Worm (Caenorhabditis elegans): ENCODE results near the gene btb-22.

- TF ChIP-seq blmp-1 (tag; optimal IDR thresholded peaks at IDR 0.05; ENCODE audit: insufficient read depth) (no peak), lin-11 (tag; optimal IDR thresholded peaks at IDR 0.05) (no peak)
Measured at ce11 chrII:3343714-3344113, 44.2 kb downstream of the btb-22 start, which contains the start of gene F14D2.15.
